Worm (Caenorhabditis elegans) whole organism, late embryonic: Measurements from ENCODE around the gene Y39B6A.34.

Experiments used
- C08G9.2 ChIP-seq: sonication (generic microtip); optimal IDR thresholded peaks from 2 replicates; lab custom pipeline; 2016; ENCODE audit warnings: mild to moderate bottlenecking, missing genetic modification characterization, moderate library complexity, missing compliant biosample characterization
- C38D4.7 ChIP-seq: fragments of 200-800 bp; sonication (Bioruptor generic); optimal IDR thresholded peaks from 2 replicates; lab custom pipeline; 2018; ENCODE audit warnings: mild to moderate bottlenecking, missing genetic modification characterization, moderate library complexity, missing compliant biosample characterization
- F13H6.1 ChIP-seq: sonication (generic microtip); optimal IDR thresholded peaks from 2 replicates; lab custom pipeline; 2016; ENCODE audit warnings: missing genetic modification characterization, missing compliant biosample characterization
- K02D7.2 ChIP-seq: sonication (generic microtip); optimal IDR thresholded peaks from 2 replicates; lab custom pipeline; 2017; ENCODE audit warnings: mild to moderate bottlenecking, missing genetic modification characterization, missing compliant biosample characterization
- T23F11.4 ChIP-seq: fragments of 200-800 bp; sonication (Bioruptor generic); optimal IDR thresholded peaks from 2 replicates; lab custom pipeline; 2018; ENCODE audit warnings: mild to moderate bottlenecking, missing genetic modification characterization, missing compliant biosample characterization
- Y22D7AL.16 ChIP-seq: sonication (generic microtip); optimal IDR thresholded peaks from 2 replicates; lab custom pipeline; 2016; ENCODE audit warnings: missing genetic modification characterization, missing compliant biosample characterization
- ahr-1 ChIP-seq: sonication (generic microtip); optimal IDR thresholded peaks from 2 replicates; lab custom pipeline; 2016; ENCODE audit warnings: missing genetic modification characterization, missing compliant biosample characterization
- ceh-18 ChIP-seq: sonication (generic microtip); optimal IDR thresholded peaks from 2 replicates; lab custom pipeline; 2016; ENCODE audit warnings: missing genetic modification characterization, missing compliant biosample characterization
- ceh-2 ChIP-seq: sonication (generic microtip); optimal IDR thresholded peaks from 2 replicates; lab custom pipeline; 2016; ENCODE audit warnings: missing genotype, missing genetic modification characterization, missing compliant biosample characterization
- ceh-22 ChIP-seq: sonication (generic microtip); optimal IDR thresholded peaks from 2 replicates; lab custom pipeline; 2017; ENCODE audit warnings: missing biosample characterization, missing genetic modification characterization
- ceh-30 ChIP-seq: fragments of 150-350 bp; optimal IDR thresholded peaks from 2 replicates; lab custom pipeline; 2014; ENCODE audit warnings: missing biosample characterization, missing genetic modification characterization
- ceh-31 ChIP-seq: sonication (generic microtip); optimal IDR thresholded peaks from 2 replicates; lab custom pipeline; 2016; ENCODE audit warnings: missing genetic modification characterization, missing compliant biosample characterization
- ceh-34 ChIP-seq: sonication (generic microtip); optimal IDR thresholded peaks from 2 replicates; lab custom pipeline; 2016; ENCODE audit warnings: mild to moderate bottlenecking, missing genetic modification characterization, missing compliant biosample characterization
- ceh-45 ChIP-seq: fragments of 200-800 bp; sonication (Bioruptor generic); IDR thresholded peaks from 2 replicates; pipeline ENCODE4 v1.3.6; 2022; ENCODE audit warnings: missing genetic modification reagents, missing genetic modification characterization, missing compliant biosample characterization
- ceh-48 ChIP-seq: sonication (generic microtip); optimal IDR thresholded peaks from 2 replicates; lab custom pipeline; 2016; ENCODE audit warnings: missing genetic modification characterization, inconsistent platforms, missing compliant biosample characterization
- che-1 ChIP-seq: sonication (generic microtip); optimal IDR thresholded peaks from 2 replicates; lab custom pipeline; 2016; ENCODE audit warnings: mild to moderate bottlenecking, missing genetic modification characterization, missing compliant biosample characterization
- dmd-4 ChIP-seq: sonication (generic microtip); optimal IDR thresholded peaks from 2 replicates; lab custom pipeline; 2016; ENCODE audit warnings: borderline replicate concordance, missing genetic modification characterization, missing compliant biosample characterization
- elt-4 ChIP-seq: sonication (generic microtip); optimal IDR thresholded peaks from 2 replicates; lab custom pipeline; 2016; ENCODE audit warnings: missing genetic modification characterization, missing compliant biosample characterization
- ets-4 ChIP-seq: sonication (generic microtip); optimal IDR thresholded peaks from 2 replicates; lab custom pipeline; 2016; ENCODE audit warnings: missing genetic modification characterization, missing compliant biosample characterization
- fkh-10 ChIP-seq: fragments of 150-350 bp; optimal IDR thresholded peaks from 2 replicates; lab custom pipeline; 2014; ENCODE audit warnings: missing biosample characterization, missing genetic modification reagents, missing genetic modification characterization
- fkh-6 ChIP-seq: sonication (generic microtip); optimal IDR thresholded peaks from 2 replicates; lab custom pipeline; 2016; ENCODE audit warnings: missing genetic modification characterization, missing compliant biosample characterization
- gmeb-2 ChIP-seq: sonication (generic microtip); optimal IDR thresholded peaks from 2 replicates; lab custom pipeline; 2016; ENCODE audit warnings: missing genetic modification characterization, inconsistent platforms, missing compliant biosample characterization
- hlh-13 ChIP-seq: fragments of 200-800 bp; sonication (Bioruptor generic); optimal IDR thresholded peaks from 2 replicates; lab custom pipeline; 2018; ENCODE audit warnings: mild to moderate bottlenecking, missing genetic modification characterization, missing compliant biosample characterization
- hlh-15 ChIP-seq: sonication (generic microtip); optimal IDR thresholded peaks from 2 replicates; lab custom pipeline; 2016; ENCODE audit warnings: missing genetic modification characterization, missing compliant biosample characterization
- hlh-30 ChIP-seq: sonication (generic microtip); optimal IDR thresholded peaks from 2 replicates; lab custom pipeline; 2017; ENCODE audit warnings: antibody characterized with exemption, missing genetic modification characterization, missing compliant biosample characterization; ENCODE audit not compliant: insufficient read depth
- hlh-6 ChIP-seq: sonication (generic microtip); optimal IDR thresholded peaks from 2 replicates; lab custom pipeline; 2016; ENCODE audit warnings: missing genotype, missing genetic modification characterization, missing compliant biosample characterization
- hlh-8 ChIP-seq: sonication (generic microtip); optimal IDR thresholded peaks from 2 replicates; lab custom pipeline; 2016; ENCODE audit warnings: missing genotype, missing genetic modification characterization, missing compliant biosample characterization
- lim-6 ChIP-seq: sonication (generic microtip); optimal IDR thresholded peaks from 2 replicates; lab custom pipeline; 2016; ENCODE audit warnings: missing genetic modification characterization, missing compliant biosample characterization
- lin-11 ChIP-seq: fragments of 200-800 bp; sonication (Bioruptor generic); optimal IDR thresholded peaks from 2 replicates; lab custom pipeline; 2018; ENCODE audit warnings: mild to moderate bottlenecking, missing genetic modification characterization, missing compliant biosample characterization
- madf-2 ChIP-seq: sonication (generic microtip); optimal IDR thresholded peaks from 2 replicates; lab custom pipeline; 2017; ENCODE audit warnings: missing genetic modification characterization, missing compliant biosample characterization
- nfya-1 ChIP-seq: sonication (generic microtip); optimal IDR thresholded peaks from 2 replicates; lab custom pipeline; 2017; ENCODE audit warnings: missing genetic modification characterization, mild to moderate bottlenecking, missing compliant biosample characterization, antibody characterized with exemption, moderate library complexity
- nhr-11 ChIP-seq: fragments of 150-350 bp; optimal IDR thresholded peaks from 2 replicates; lab custom pipeline; 2014; ENCODE audit warnings: missing biosample characterization, missing genetic modification characterization
- nhr-232 ChIP-seq: sonication (generic microtip); optimal IDR thresholded peaks from 2 replicates; lab custom pipeline; 2016; ENCODE audit warnings: missing genetic modification characterization, missing compliant biosample characterization
- odd-2 ChIP-seq: sonication (generic microtip); optimal IDR thresholded peaks from 2 replicates; lab custom pipeline; 2017; ENCODE audit warnings: antibody characterized with exemption, mild to moderate bottlenecking, missing genetic modification characterization, missing compliant biosample characterization
- pag-3 ChIP-seq: sonication (generic microtip); optimal IDR thresholded peaks from 2 replicates; lab custom pipeline; 2016; ENCODE audit warnings: missing compliant biosample characterization, missing genetic modification characterization, borderline replicate concordance
- pat-9 ChIP-seq: fragments of 200-800 bp; sonication (Bioruptor generic); optimal IDR thresholded peaks from 2 replicates; lab custom pipeline; 2018; ENCODE audit warnings: mild to moderate bottlenecking, missing genetic modification characterization, moderate library complexity, missing compliant biosample characterization
- pax-1 ChIP-seq: fragments of 150-350 bp; optimal IDR thresholded peaks from 2 replicates; lab custom pipeline; 2014; ENCODE audit warnings: missing biosample characterization, missing genetic modification characterization
- pha-2 ChIP-seq: sonication (generic microtip); optimal IDR thresholded peaks from 2 replicates; lab custom pipeline; 2017; ENCODE audit warnings: mild to moderate bottlenecking, missing genetic modification characterization, missing compliant biosample characterization
- pha-4 ChIP-seq: fragments of 150-350 bp; optimal IDR thresholded peaks from 2 replicates; lab custom pipeline; 2018; ENCODE audit warnings: missing biosample characterization, missing genetic modification reagents, missing genetic modification characterization
- pqm-1 ChIP-seq: sonication (generic microtip); optimal IDR thresholded peaks from 2 replicates; lab custom pipeline; 2016; ENCODE audit warnings: missing genetic modification characterization, missing compliant biosample characterization
- pros-1 ChIP-seq: fragments of 150-350 bp; optimal IDR thresholded peaks from 2 replicates; lab custom pipeline; 2014; ENCODE audit warnings: missing biosample characterization, missing genetic modification reagents, missing genetic modification characterization
- ref-2 ChIP-seq: sonication (generic microtip); optimal IDR thresholded peaks from 2 replicates; lab custom pipeline; 2016; ENCODE audit warnings: missing genetic modification characterization, missing compliant biosample characterization
- rnt-1 ChIP-seq: sonication (generic microtip); optimal IDR thresholded peaks from 2 replicates; lab custom pipeline; 2016; ENCODE audit warnings: missing genetic modification characterization, missing compliant biosample characterization
- sdc-2 ChIP-seq: sonication (generic microtip); optimal IDR thresholded peaks from 2 replicates; lab custom pipeline; 2016; ENCODE audit warnings: missing genotype, missing genetic modification characterization, missing compliant biosample characterization
- sox-2 ChIP-seq: fragments of 200-800 bp; sonication (Bioruptor generic); IDR thresholded peaks from 2 replicates; pipeline ENCODE4 v1.3.6; 2022; ENCODE audit warnings: missing genetic modification reagents, missing genetic modification characterization, missing compliant biosample characterization
- sox-4 ChIP-seq: sonication (generic microtip); optimal IDR thresholded peaks from 2 replicates; lab custom pipeline; 2017; ENCODE audit warnings: mild to moderate bottlenecking, missing genetic modification characterization, inconsistent platforms, missing compliant biosample characterization
- syd-9 ChIP-seq: sonication (generic microtip); optimal IDR thresholded peaks from 2 replicates; lab custom pipeline; 2016; ENCODE audit warnings: mild to moderate bottlenecking, missing genetic modification characterization, moderate library complexity, missing compliant biosample characterization
- tbx-2 ChIP-seq: sonication (generic microtip); optimal IDR thresholded peaks from 2 replicates; lab custom pipeline; 2016; ENCODE audit warnings: missing genetic modification characterization, missing compliant biosample characterization
- unc-3 ChIP-seq, 2 experiments: fragments of 200-800 bp in 1 of 2; sonication (Bioruptor generic) in 1 of 2; sonication (generic microtip) in 1 of 2; conservative IDR thresholded peaks in 1 of 2; optimal IDR thresholded peaks in 1 of 2; 2 replicates each; pipeline versions ENCODE4 v1.3.6 to Lab custom; 2016 to 2022; ENCODE audit warnings: missing compliant biosample characterization in 2 of 2, missing genetic modification characterization in 2 of 2, missing genetic modification reagents in 1 of 2
- unc-42 ChIP-seq: sonication (generic microtip); optimal IDR thresholded peaks from 2 replicates; lab custom pipeline; 2016; ENCODE audit warnings: missing genotype, missing genetic modification characterization, missing compliant biosample characterization
- unc-55 ChIP-seq: sonication (generic microtip); optimal IDR thresholded peaks from 2 replicates; lab custom pipeline; 2017; ENCODE audit warnings: missing biosample characterization, missing genetic modification reagents, missing genetic modification characterization
- zip-5 ChIP-seq: sonication (generic microtip); optimal IDR thresholded peaks from 2 replicates; lab custom pipeline; 2016; ENCODE audit warnings: missing genetic modification characterization, missing compliant biosample characterization
- ztf-16 ChIP-seq: sonication (generic microtip); optimal IDR thresholded peaks from 2 replicates; lab custom pipeline; 2017; ENCODE audit warnings: missing genetic modification characterization, missing compliant biosample characterization

Gene Y39B6A.34

DNA sequence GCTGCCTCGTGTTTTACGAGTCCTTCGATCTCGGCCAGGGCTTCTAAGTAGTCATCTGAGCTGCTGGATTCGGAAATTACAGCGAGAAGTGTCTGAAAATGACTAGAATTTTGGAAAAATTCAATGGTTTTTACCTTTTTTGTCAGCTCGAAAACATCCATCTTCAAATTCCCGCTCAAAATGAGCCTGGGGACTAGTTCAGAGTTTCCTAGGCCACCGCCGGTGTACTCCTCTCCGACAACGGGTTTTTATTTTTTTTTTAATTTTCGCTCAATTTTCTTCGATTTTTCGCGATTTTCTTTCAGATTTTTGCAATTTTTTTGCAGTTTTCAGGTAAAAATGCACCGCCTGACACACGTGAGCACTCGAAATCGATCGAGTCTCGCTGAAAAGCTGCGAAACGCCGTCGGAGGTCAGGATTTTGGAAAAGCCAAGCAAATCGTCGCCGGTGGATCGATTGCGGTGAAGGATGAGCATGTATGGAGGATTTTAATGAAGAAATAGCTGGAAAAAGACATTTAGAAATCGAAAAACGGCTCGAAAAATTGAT, 19.8 kb upstream of the Y39B6A.34 start, which contains the start of the genes mrps-35 and sws-1:
Gene mrps-35 (plus strand): TSS at position 327 of the 550 bp plus-strand sequence.
Gene sws-1 (minus strand): TSS at position 500 of the 550 bp plus-strand sequence.
- TF ChIP-seq Y22D7AL.16 (tag; lab: Kevin White, UChicago) = no peak
- TF ChIP-seq tbx-2 = peak; percentile 78
- no peak for TF ChIP-seq sox-4 (tag; lab: Kevin White, UChicago)
- no peak for TF ChIP-seq hlh-30 (tag; lab: Kevin White, UChicago)
- TF ChIP-seq C08G9.2 = peak; percentile 98
- no peak for TF ChIP-seq lin-11
- no peak for TF ChIP-seq pat-9 (tag; lab: Kevin White, UChicago)
- no peak for TF ChIP-seq pros-1 (tag; lab: Kevin White, UChicago)
- no peak for TF ChIP-seq unc-3 (GFP tag; conservative IDR thresholded peaks at IDR 0.05; lab: Robert Waterston, UW)
- TF ChIP-seq unc-3 (tag; optimal IDR thresholded peaks at IDR 0.05; lab: Kevin White, UChicago) = no peak
- TF ChIP-seq fkh-10 = no peak
- TF ChIP-seq syd-9 (tag; lab: Kevin White, UChicago) = no peak
- TF ChIP-seq pax-1 (tag; lab: Kevin White, UChicago) = no peak
- TF ChIP-seq ztf-16 (tag; lab: Kevin White, UChicago) = peak; percentile 53
- TF ChIP-seq C38D4.7 = no peak
- TF ChIP-seq nhr-11 (tag; lab: Kevin White, UChicago) = no peak
- no peak for TF ChIP-seq K02D7.2
- TF ChIP-seq sdc-2 (tag; lab: Kevin White, UChicago) = peak; percentile 19
- TF ChIP-seq hlh-15 = no peak
- TF ChIP-seq gmeb-2 (tag; lab: Kevin White, UChicago) = no peak
- peak; percentile 97 for TF ChIP-seq ceh-31 (tag; lab: Kevin White, UChicago)
- TF ChIP-seq unc-42 (tag; lab: Kevin White, UChicago) = peak; percentile 33
- TF ChIP-seq ceh-2 (tag; lab: Kevin White, UChicago) = peak; percentile 94
- no peak for TF ChIP-seq hlh-13 (GFP tag; lab: Kevin White, UChicago)
- no peak for TF ChIP-seq T23F11.4 (GFP tag; lab: Kevin White, UChicago)
- peak; percentile 65 for TF ChIP-seq pha-2 (tag; lab: Kevin White, UChicago)
- peak; percentile 38 for TF ChIP-seq ceh-34 (tag; lab: Kevin White, UChicago)
- no peak for TF ChIP-seq madf-2 (tag; lab: Kevin White, UChicago)
- TF ChIP-seq ceh-30 (tag; lab: Kevin White, UChicago) = no peak
- no peak for TF ChIP-seq ceh-18 (tag; lab: Kevin White, UChicago)
- peak; percentile 73 for TF ChIP-seq lim-6 (tag; lab: Kevin White, UChicago)
- TF ChIP-seq pqm-1 (tag; lab: Kevin White, UChicago) = peak; percentile 5
- no peak for TF ChIP-seq che-1 (tag; lab: Kevin White, UChicago)
- peak; percentile 26 for TF ChIP-seq fkh-6
- TF ChIP-seq ref-2 = peak; percentile 92
- TF ChIP-seq hlh-6 (tag; lab: Kevin White, UChicago) = peak; percentile 51
- no peak for TF ChIP-seq nhr-232 (tag; lab: Kevin White, UChicago)
- no peak for TF ChIP-seq sox-2 (GFP tag; lab: Robert Waterston, UW)
- TF ChIP-seq ets-4 (tag; lab: Kevin White, UChicago) = peak; percentile 90
- TF ChIP-seq rnt-1 = peak; percentile 87
- peak; percentile 39 for TF ChIP-seq F13H6.1 (tag; lab: Kevin White, UChicago)
- no peak for TF ChIP-seq ceh-22 (tag; lab: Kevin White, UChicago)
- peak; percentile 37 for TF ChIP-seq pag-3 (tag; lab: Kevin White, UChicago)
- TF ChIP-seq odd-2 (tag; lab: Kevin White, UChicago) = no peak
- peak; percentile 13 for TF ChIP-seq dmd-4 (tag; lab: Kevin White, UChicago)
- TF ChIP-seq unc-55 = no peak
- TF ChIP-seq ahr-1 (tag; lab: Kevin White, UChicago) = no peak
- TF ChIP-seq ceh-45 (GFP tag; lab: Robert Waterston, UW) = no peak
- TF ChIP-seq zip-5 = peak; percentile 82
- no peak for TF ChIP-seq pha-4
- no peak for TF ChIP-seq ceh-48
- peak; percentile 18 for TF ChIP-seq nfya-1 (tag; lab: Kevin White, UChicago)
- no peak for TF ChIP-seq elt-4 (tag; lab: Kevin White, UChicago)
- peak; percentile 66 for TF ChIP-seq hlh-8
